Worm (Caenorhabditis elegans): ENCODE measurements around the gene C55A6.3.

Gene C55A6.3

ce11 chrV:11541284-11541683 is 28.0 kb upstream of the C55A6.3 start (continued):
- no peak for TF ChIP-seq F55B11.4 (tag; optimal IDR thresholded peaks at IDR 0.05; ENCODE audit: borderline replicate concordance, insufficient read depth)
- no peak for TF ChIP-seq lin-54 (GFP tag; optimal IDR thresholded peaks at IDR 0.05)

- TF ChIP-seq efl-1 (GFP tag; optimal IDR thresholded peaks at IDR 0.05) = no peak
- TF ChIP-seq ZK185.1 (tag; optimal IDR thresholded peaks at IDR 0.05; ENCODE audit: poor library complexity, severe bottlenecking) = no peak
- no peak for TF ChIP-seq ztf-6 (GFP tag; IDR thresholded peaks at IDR 0.05)
- TF ChIP-seq F23B12.7 (tag; optimal IDR thresholded peaks at IDR 0.05; ENCODE audit: insufficient read depth) = no peak
- no peak for TF ChIP-seq ekl-4 (GFP tag; IDR thresholded peaks at IDR 0.05)
- TF ChIP-seq ama-1 (optimal IDR thresholded peaks at IDR 0.05) = no peak
- no peak for TF ChIP-seq ama-1 (GFP tag; optimal IDR thresholded peaks at IDR 0.05)
- TF ChIP-seq atf-7 (tag; optimal IDR thresholded peaks at IDR 0.05) = no peak
- TF ChIP-seq madf-8 (GFP tag; conservative IDR thresholded peaks at IDR 0.05) = no peak
- TF ChIP-seq ceh-91 (GFP tag; IDR thresholded peaks at IDR 0.05) = no peak
- TF ChIP-seq pha-4 (tag; optimal IDR thresholded peaks at IDR 0.05) = no peak
- TF ChIP-seq unc-62 (GFP tag; optimal IDR thresholded peaks at IDR 0.05) = no peak
- TF ChIP-seq F55B11.4 (tag; optimal IDR thresholded peaks at IDR 0.05; ENCODE audit: borderline replicate concordance, insufficient read depth) = no peak
- no peak for TF ChIP-seq ztf-3 (GFP tag; optimal IDR thresholded peaks at IDR 0.05)
- TF ChIP-seq let-526 (GFP tag; IDR thresholded peaks at IDR 0.05) = no peak
- TF ChIP-seq ztf-18 (tag; optimal IDR thresholded peaks at IDR 0.05) = no peak
- TF ChIP-seq ceh-40 (GFP tag; IDR thresholded peaks at IDR 0.05) = no peak
- no peak for TF ChIP-seq hrde-1 (tag; optimal IDR thresholded peaks at IDR 0.05; ENCODE audit: borderline replicate concordance)
These were observed 26.2 kb upstream of the C55A6.3 start for ce11 chrV:11539502-11539901.

DNA sequence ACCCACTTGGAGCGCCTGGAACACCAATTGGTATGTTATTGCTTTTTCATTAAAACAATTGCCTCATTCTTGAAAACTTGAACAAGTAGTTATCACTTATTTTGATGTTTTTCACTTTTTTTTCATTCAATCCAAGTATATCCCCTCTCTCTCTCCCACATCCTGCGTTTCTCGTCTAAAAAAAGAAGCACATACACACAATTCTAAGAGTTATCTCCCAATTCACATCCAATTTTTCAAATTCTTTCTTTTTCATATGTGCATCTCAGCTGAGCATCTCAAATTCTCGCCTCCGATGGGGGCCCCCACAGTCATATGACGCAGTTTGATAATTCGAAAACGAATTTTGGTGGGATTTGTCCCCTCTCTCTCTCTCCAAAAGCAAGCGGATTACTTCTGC is 23.3 kb upstream of the C55A6.3 start:
- TF ChIP-seq C06A6.2 (GFP tag; conservative IDR thresholded peaks at IDR 0.05) (no peak), attf-5 (GFP tag; optimal IDR thresholded peaks at IDR 0.05) (no peak), efl-1 (GFP tag; optimal IDR thresholded peaks at IDR 0.05) (no peak), nfya-1 (tag; optimal IDR thresholded peaks at IDR 0.05; ENCODE audit: borderline replicate concordance, insufficient read depth) (no peak), ztf-3 (GFP tag; optimal IDR thresholded peaks at IDR 0.05) (no peak), hsf-1 (GFP tag; IDR thresholded peaks at IDR 0.05) (no peak), F39B2.1 (GFP tag; IDR thresholded peaks at IDR 0.05) (no peak), dox-1 (GFP tag; IDR thresholded peaks at IDR 0.05) (no peak), xnd-1 (tag; optimal IDR thresholded peaks at IDR 0.05) (no peak), nhr-120 (GFP tag; IDR thresholded peaks at IDR 0.05) (no peak), fkh-3 (tag; optimal IDR thresholded peaks at IDR 0.05) (no peak), tbx-9 (tag; optimal IDR thresholded peaks at IDR 0.05; ENCODE audit: borderline replicate concordance) (no peak), rec-8 (tag; optimal IDR thresholded peaks at IDR 0.05) (no peak), snpc-1.1 (tag; optimal IDR thresholded peaks at IDR 0.05; ENCODE audit: insufficient read depth) (no peak), ztf-18 (tag; optimal IDR thresholded peaks at IDR 0.05) (no peak), sdz-38 (tag; optimal IDR thresholded peaks at IDR 0.05) (no peak)

ce11 chrV:11535504-11536062 is 22.3 kb upstream of the C55A6.3 start:
- 0 out of 2 replicates have a peak, but pooled peaks have one; percentile 22 for TF ChIP-seq zfh-2 (GFP tag; conservative IDR thresholded peaks at IDR 0.05)
- peak; percentile 55 for TF ChIP-seq Y53G8AR.9 (GFP tag; conservative IDR thresholded peaks at IDR 0.05)
- TF ChIP-seq dox-1 (GFP tag; IDR thresholded peaks at IDR 0.05) = peak; percentile 33; the same call in 1 of the 2 replicates
- peak; percentile 16; the same call in 1 of the 2 replicates for TF ChIP-seq hmg-1.2 (GFP tag; IDR thresholded peaks at IDR 0.05)
- no peak for TF ChIP-seq egl-44 (GFP tag; IDR thresholded peaks at IDR 0.05)
- peak in 1 of 3 experiments; percentile 47 for TF ChIP-seq lin-35 (GFP tag; optimal IDR thresholded peaks at IDR 0.05)
- TF ChIP-seq B0336.3 (GFP tag; IDR thresholded peaks at IDR 0.05) = peak; percentile 9; the same call in 1 of the 2 replicates
- TF ChIP-seq ztf-26 (tag; optimal IDR thresholded peaks at IDR 0.05) = peak; percentile 47
- TF ChIP-seq F55B11.4 (tag; optimal IDR thresholded peaks at IDR 0.05; ENCODE audit: borderline replicate concordance, insufficient read depth) = no peak
- no peak for TF ChIP-seq snpc-4 (GFP tag; optimal IDR thresholded peaks at IDR 0.05)
- peak in 1 of 4 experiments; percentile 33 for TF ChIP-seq snpc-4 (tag; optimal IDR thresholded peaks at IDR 0.05)
- peak; percentile 86 for TF ChIP-seq nhr-80 (tag; optimal IDR thresholded peaks at IDR 0.05)
